Worm (Caenorhabditis elegans): ENCODE data around the gene set-13.

- TF ChIP-seq snpc-4 (tag; optimal IDR thresholded peaks at IDR 0.05): no peak
- no peak for TF ChIP-seq mml-1 (tag; optimal IDR thresholded peaks at IDR 0.05)
- no peak for TF ChIP-seq nhr-77 (tag; optimal IDR thresholded peaks at IDR 0.05)
- no peak for TF ChIP-seq ztf-11 (tag; optimal IDR thresholded peaks at IDR 0.05)
- TF ChIP-seq unc-62 (GFP tag; optimal IDR thresholded peaks at IDR 0.05): no peak
These were observed 41.9 kb upstream of the set-13 start, which contains the start of gene fbxb-111 for ce11 chrII:2774904-2775303.
